Worm (Caenorhabditis elegans): ENCODE data around the gene ttr-21.

DNA sequence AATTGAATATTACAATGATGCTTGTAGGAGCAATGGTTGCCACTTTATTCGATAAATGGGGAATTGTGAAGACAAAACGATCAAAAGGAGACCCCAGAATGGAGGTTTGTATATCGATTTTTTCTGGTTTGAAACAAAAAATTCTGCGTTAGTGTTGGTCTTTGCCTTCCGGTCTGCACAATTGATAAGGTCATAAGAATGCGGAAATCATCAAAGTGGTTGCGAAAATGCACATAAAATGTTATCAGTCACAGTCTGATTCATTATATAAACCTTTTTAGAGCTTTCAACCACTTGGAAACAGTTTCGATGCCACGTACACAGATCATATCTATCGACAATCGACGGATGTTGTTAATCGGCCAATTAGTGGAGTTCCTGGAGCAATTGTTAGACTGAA is 39.4 kb upstream of the ttr-21 start:
- TF ChIP-seq skn-1 (tag; optimal IDR thresholded peaks at IDR 0.05) (no peak), ama-1 (optimal IDR thresholded peaks at IDR 0.05) (no peak), unc-39 (tag; optimal IDR thresholded peaks at IDR 0.05) (no peak), mdl-1 (tag; optimal IDR thresholded peaks at IDR 0.05) (no peak), ZK546.5 (tag; optimal IDR thresholded peaks at IDR 0.05) (no peak), nhr-237 (tag; optimal IDR thresholded peaks at IDR 0.05) (no peak), snpc-4 (tag; optimal IDR thresholded peaks at IDR 0.05) (no peak)

Measured in whole organism, L2 larva.